Fruit fly (Drosophila melanogaster) whole organism, embryonic: ENCODE results near the gene CG34461.

ENCODE experiments used
- BtbVII ChIP-seq: fragments of 200-800 bp; sonication (Bioruptor generic); optimal IDR thresholded peaks from 3 replicates; lab custom pipeline; 2017; ENCODE audit warnings: missing biosample characterization, mild to moderate bottlenecking, missing genetic modification characterization
- CG10543 ChIP-seq: fragments of 200-800 bp; sonication (Bioruptor generic); optimal IDR thresholded peaks from 3 replicates; lab custom pipeline; 2017; ENCODE audit warnings: missing biosample characterization, mild to moderate bottlenecking, missing genetic modification characterization, moderate library complexity
- CG11723 ChIP-seq: fragments of 200-800 bp; sonication (Bioruptor generic); optimal IDR thresholded peaks from 2 replicates; lab custom pipeline; 2017; ENCODE audit warnings: missing biosample characterization, mild to moderate bottlenecking, missing genetic modification characterization
- CG1233 ChIP-seq: fragments of 200-800 bp; sonication (Bioruptor generic); optimal IDR thresholded peaks from 4 replicates; lab custom pipeline; 2018; ENCODE audit warnings: missing biosample characterization, mild to moderate bottlenecking, missing genetic modification characterization
- CG13894 ChIP-seq: fragments of 200-800 bp; sonication (Bioruptor generic); optimal IDR thresholded peaks from 3 replicates; lab custom pipeline; 2018; ENCODE audit warnings: missing biosample characterization, mild to moderate bottlenecking, missing genetic modification characterization, moderate library complexity
- CG14441 ChIP-seq: fragments of 200-800 bp; sonication (Bioruptor generic); IDR thresholded peaks from 2 replicates; pipeline ENCODE4 v1.3.6; 2022; ENCODE audit warnings: missing biosample characterization, missing genetic modification characterization
- CG16779 ChIP-seq: fragments of 200-800 bp; sonication (Bioruptor generic); IDR thresholded peaks from 2 replicates; pipeline ENCODE4 v1.3.6; 2022; ENCODE audit warnings: missing biosample characterization, missing genetic modification characterization
- CG16815 ChIP-seq: fragments of 200-800 bp; sonication (Bioruptor generic); optimal IDR thresholded peaks from 3 replicates; lab custom pipeline; 2017; ENCODE audit warnings: missing biosample characterization, mild to moderate bottlenecking, missing genetic modification characterization
- CG1792 ChIP-seq: fragments of 200-800 bp; sonication (Bioruptor generic); optimal IDR thresholded peaks from 2 replicates; lab custom pipeline; 2016; ENCODE audit warnings: missing biosample characterization, missing genetic modification characterization
- CG18011 ChIP-seq: fragments of 200-800 bp; sonication (Bioruptor generic); optimal IDR thresholded peaks from 2 replicates; lab custom pipeline; 2017; ENCODE audit warnings: missing biosample characterization, missing genetic modification characterization, mild to moderate bottlenecking, moderate library complexity, missing genotype
- CG2202 ChIP-seq: fragments of 200-800 bp; sonication (Bioruptor generic); optimal IDR thresholded peaks from 2 replicates; lab custom pipeline; 2018; ENCODE audit warnings: missing biosample characterization, mild to moderate bottlenecking, missing genetic modification characterization
- CG2712 ChIP-seq: fragments of 200-800 bp; optimal IDR thresholded peaks from 3 replicates; lab custom pipeline; 2019; ENCODE audit warnings: missing biosample characterization, mild to moderate bottlenecking, missing genetic modification characterization, moderate library complexity
- CG31224 ChIP-seq: fragments of 200-800 bp; sonication (Bioruptor generic); IDR thresholded peaks from 2 replicates; pipeline ENCODE4 v1.3.6; 2022; ENCODE audit warnings: missing biosample characterization, missing genetic modification characterization
- CG3163 ChIP-seq: fragments of 200-800 bp; sonication (Bioruptor generic); optimal IDR thresholded peaks from 3 replicates; lab custom pipeline; 2016; ENCODE audit warnings: missing biosample characterization, missing genetic modification characterization
- CG34224 ChIP-seq: fragments of 200-800 bp; sonication (Bioruptor generic); IDR thresholded peaks from 3 replicates; pipeline ENCODE4 v1.3.6; 2022; ENCODE audit warnings: missing biosample characterization, missing genetic modification characterization; ENCODE audit not compliant: partially characterized antibody
- CG4617 ChIP-seq: fragments of 200-800 bp; sonication (Bioruptor generic); optimal IDR thresholded peaks from 3 replicates; lab custom pipeline; 2016; ENCODE audit warnings: missing biosample characterization, missing genetic modification characterization, borderline replicate concordance
- CG6272 ChIP-seq: fragments of 200-800 bp; sonication (Bioruptor generic); IDR thresholded peaks from 2 replicates; pipeline ENCODE4 v1.3.6; 2022; ENCODE audit warnings: missing biosample characterization, missing genetic modification characterization
- CG7987 ChIP-seq: fragments of 200-800 bp; sonication (Bioruptor generic); optimal IDR thresholded peaks from 2 replicates; lab custom pipeline; 2018; ENCODE audit warnings: missing biosample characterization, mild to moderate bottlenecking, missing genetic modification characterization, moderate library complexity
- CG9437 ChIP-seq: fragments of 200-800 bp; sonication (Bioruptor generic); optimal IDR thresholded peaks from 2 replicates; lab custom pipeline; 2018; ENCODE audit warnings: missing biosample characterization, mild to moderate bottlenecking, missing genetic modification characterization
- Dfd ChIP-seq, 2 experiments: fragments of >200 bp; optimal IDR thresholded peaks; 2 replicates each; lab custom pipeline; 2017; ENCODE audit warnings: missing biosample characterization in 2 of 2, missing genetic modification characterization in 2 of 2
- HLH54F ChIP-seq: fragments of 200-800 bp; sonication (Bioruptor generic); optimal IDR thresholded peaks from 3 replicates; lab custom pipeline; 2016; ENCODE audit warnings: missing biosample characterization, missing genetic modification characterization
- Hand ChIP-seq: fragments of 200-800 bp; sonication (Bioruptor generic); optimal IDR thresholded peaks from 2 replicates; lab custom pipeline; 2017; ENCODE audit warnings: mild to moderate bottlenecking, missing biosample characterization, missing genetic modification reagents, missing genetic modification characterization
- Hsf ChIP-seq: fragments of 200-800 bp; sonication (Bioruptor generic); optimal IDR thresholded peaks from 3 replicates; lab custom pipeline; 2016; ENCODE audit warnings: missing biosample characterization, missing genetic modification characterization
- Kr ChIP-seq: fragments of 200-800 bp; sonication (Bioruptor generic); optimal IDR thresholded peaks from 2 replicates; lab custom pipeline; 2017; ENCODE audit warnings: missing biosample characterization, mild to moderate bottlenecking, missing genetic modification characterization
- NFAT ChIP-seq: fragments of 200-800 bp; sonication (Bioruptor generic); IDR thresholded peaks from 2 replicates; pipeline ENCODE4 v1.3.6; 2022; ENCODE audit warnings: missing biosample characterization, missing genetic modification characterization
- Nf-YC ChIP-seq: fragments of 200-800 bp; optimal IDR thresholded peaks from 3 replicates; lab custom pipeline; 2019; ENCODE audit warnings: missing biosample characterization, mild to moderate bottlenecking, missing genetic modification characterization, moderate library complexity
- Stat92E ChIP-seq, 3 experiments: fragments of >200 bp in 2 of 3; fragments of 200-800 bp in 1 of 3; sonication (Bioruptor generic) in 1 of 3; optimal IDR thresholded peaks; 2 replicates each; lab custom pipeline; 2017 to 2019; ENCODE audit warnings: missing biosample characterization in 3 of 3, missing genetic modification characterization in 3 of 3, mild to moderate bottlenecking in 1 of 3, moderate library complexity in 1 of 3
- Xbp1 ChIP-seq: fragments of 200-800 bp; sonication (Bioruptor generic); optimal IDR thresholded peaks from 3 replicates; lab custom pipeline; 2016; ENCODE audit warnings: missing biosample characterization, mild to moderate bottlenecking, missing genetic modification characterization
- bcd ChIP-seq: fragments of 200-800 bp; sonication (Bioruptor generic); optimal IDR thresholded peaks from 2 replicates; lab custom pipeline; 2017; ENCODE audit warnings: missing biosample characterization, mild to moderate bottlenecking, missing genetic modification characterization
- bsh ChIP-seq, 2 experiments: fragments of 200-800 bp; sonication (Bioruptor generic); optimal IDR thresholded peaks; 2 replicates each; lab custom pipeline; 2017 to 2018; ENCODE audit warnings: mild to moderate bottlenecking in 2 of 2, missing biosample characterization in 2 of 2, missing genetic modification characterization in 2 of 2, moderate library complexity in 1 of 2
- cas ChIP-seq: fragments of 200-800 bp; sonication (Bioruptor generic); IDR thresholded peaks from 2 replicates; pipeline ENCODE4 v1.3.6; 2022; ENCODE audit warnings: missing biosample characterization, missing genetic modification characterization
- crc ChIP-seq: fragments of 200-800 bp; sonication (Bioruptor generic); optimal IDR thresholded peaks from 2 replicates; lab custom pipeline; 2016; ENCODE audit warnings: missing biosample characterization, missing genetic modification characterization
- dm ChIP-seq: fragments of 200-800 bp; sonication (Bioruptor generic); optimal IDR thresholded peaks from 3 replicates; lab custom pipeline; 2016; ENCODE audit warnings: missing biosample characterization, missing genetic modification characterization
- eyg ChIP-seq: fragments of 200-800 bp; sonication (Bioruptor generic); optimal IDR thresholded peaks from 3 replicates; lab custom pipeline; 2016; ENCODE audit warnings: missing biosample characterization, missing genetic modification characterization
- ftz-f1 ChIP-seq: fragments of 200-800 bp; sonication (Bioruptor generic); optimal IDR thresholded peaks from 2 replicates; lab custom pipeline; 2016; ENCODE audit warnings: missing biosample characterization, missing genetic modification characterization
- gce ChIP-seq: fragments of 200-800 bp; sonication (Bioruptor generic); IDR thresholded peaks from 3 replicates; pipeline ENCODE4 v1.3.6; 2022; ENCODE audit warnings: missing biosample characterization, missing genetic modification characterization
- lola ChIP-seq, 3 experiments: fragments of >200 bp in 2 of 3; fragments of 200-800 bp in 1 of 3; sonication (Bioruptor generic) in 1 of 3; optimal IDR thresholded peaks; 2 replicates each; lab custom pipeline; 2017 to 2019; ENCODE audit warnings: missing biosample characterization in 3 of 3, missing genetic modification characterization in 3 of 3, mild to moderate bottlenecking in 1 of 3, moderate library complexity in 1 of 3
- mld ChIP-seq: fragments of 200-800 bp; sonication (Bioruptor generic); IDR thresholded peaks from 3 replicates; pipeline ENCODE4 v1.3.6; 2022; ENCODE audit warnings: missing biosample characterization, missing genetic modification characterization; ENCODE audit not compliant: partially characterized antibody
- nerfin-2 ChIP-seq: fragments of 200-800 bp; sonication (Bioruptor generic); IDR thresholded peaks from 2 replicates; pipeline ENCODE4 v1.3.6; 2022; ENCODE audit warnings: missing biosample characterization, missing genetic modification characterization; ENCODE audit not compliant: partially characterized antibody
- pnt ChIP-seq: fragments of 200-800 bp; sonication (Bioruptor generic); optimal IDR thresholded peaks from 3 replicates; lab custom pipeline; 2016; ENCODE audit warnings: missing biosample characterization, missing genetic modification characterization
- rib ChIP-seq: fragments of 200-800 bp; sonication (Bioruptor generic); IDR thresholded peaks from 2 replicates; pipeline ENCODE4 v1.3.6; 2022; ENCODE audit warnings: missing biosample characterization, missing genetic modification characterization
- scrt ChIP-seq: fragments of 200-800 bp; sonication (Bioruptor generic); optimal IDR thresholded peaks from 2 replicates; lab custom pipeline; 2018; ENCODE audit warnings: missing biosample characterization, mild to moderate bottlenecking, missing genetic modification characterization, moderate library complexity
- so ChIP-seq: fragments of 200-800 bp; sonication (Bioruptor generic); IDR thresholded peaks from 3 replicates; pipeline ENCODE4 v1.3.6; 2022; ENCODE audit warnings: missing biosample characterization, missing genetic modification characterization
- vvl ChIP-seq: fragments of 200-800 bp; sonication (Bioruptor generic); IDR thresholded peaks from 2 replicates; pipeline ENCODE4 v1.3.6; 2022; ENCODE audit warnings: missing biosample characterization, missing genetic modification characterization
- wdn ChIP-seq: fragments of 200-800 bp; sonication (Bioruptor generic); IDR thresholded peaks from 2 replicates; pipeline ENCODE4 v1.3.6; 2022; ENCODE audit warnings: missing biosample characterization, missing genetic modification characterization
- wek ChIP-seq: fragments of 200-800 bp; sonication (Bioruptor generic); optimal IDR thresholded peaks from 3 replicates; lab custom pipeline; 2018; ENCODE audit warnings: missing biosample characterization, mild to moderate bottlenecking, missing genetic modification characterization, moderate library complexity
- yki ChIP-seq: fragments of >200 bp; optimal IDR thresholded peaks from 3 replicates; lab custom pipeline; 2018
- zfh1 ChIP-seq: fragments of 200-800 bp; sonication (Bioruptor generic); IDR thresholded peaks from 3 replicates; pipeline ENCODE4 v1.3.6; 2022; ENCODE audit warnings: missing biosample characterization, missing genetic modification characterization

The CG34461 gene

dm6 chr3L:8289336-8290258 is 36.1 kb upstream of the CG34461 start, which contains the start of gene cert (continued):
- TF ChIP-seq CG18011 (GFP tag; lab: Kevin White, UChicago) (no peak), CG2712 (tag; lab: Kevin White, UChicago) (peak; percentile 17), CG14441 (no peak), mld (GFP tag; lab: Robert Waterston, UW) (peak; percentile 83; the same call in 2 of the 3 replicates), Dfd (GFP tag; optimal IDR thresholded peaks at IDR 0.05; lab: Kevin White, UChicago) (no peak), bsh (GFP tag; optimal IDR thresholded peaks at IDR 0.05; lab: Kevin White, UChicago) (no peak), gce (GFP tag; lab: Robert Waterston, UW) (no peak), cas (GFP tag; lab: Robert Waterston, UW) (no peak), zfh1 (GFP tag; lab: Robert Waterston, UW) (no peak), CG1792 (no peak), Nf-YC (no peak), yki (lab: Kevin White, UChicago) (no peak), CG9437 (GFP tag; lab: Kevin White, UChicago) (no peak), rib (GFP tag; lab: Robert Waterston, UW) (no peak), CG1233 (no peak), Hsf (GFP tag; lab: Kevin White, UChicago) (peak; percentile 34), ftz-f1 (GFP tag; lab: Kevin White, UChicago) (no peak), CG10543 (GFP tag; lab: Kevin White, UChicago) (peak; percentile 36), CG31224 (GFP tag; lab: Robert Waterston, UW) (no peak), eyg (no peak), dm (no peak), CG7987 (GFP tag; lab: Kevin White, UChicago) (no peak), scrt (GFP tag; lab: Kevin White, UChicago) (peak; percentile 26), nerfin-2 (GFP tag; lab: Robert Waterston, UW) (peak; percentile 86), CG13894 (no peak), CG4617 (GFP tag; lab: Kevin White, UChicago) (peak; percentile 37), crc (GFP tag; lab: Kevin White, UChicago) (no peak), so (GFP tag; lab: Robert Waterston, UW) (no peak), CG16815 (GFP tag; lab: Kevin White, UChicago) (no peak), Xbp1 (GFP tag; lab: Kevin White, UChicago) (peak; percentile 18), CG11723 (GFP tag; lab: Kevin White, UChicago) (no peak), CG6272 (0 out of 2 replicates have a peak, but pooled peaks have one; percentile 5), vvl (GFP tag; lab: Robert Waterston, UW) (0 out of 2 replicates have a peak, but pooled peaks have one; percentile 29), wdn (no peak), NFAT (GFP tag; lab: Robert Waterston, UW) (no peak), bcd (GFP tag; lab: Kevin White, UChicago) (peak; percentile 18), HLH54F (GFP tag; lab: Kevin White, UChicago) (no peak), Hand (GFP tag; lab: Kevin White, UChicago) (peak; percentile 18), lola (GFP tag; optimal IDR thresholded peaks at IDR 0.05; lab: Kevin White, UChicago) (peak in 1 of 3 experiments; percentile 15), wek (GFP tag; lab: Kevin White, UChicago) (no peak), pnt (GFP tag; lab: Kevin White, UChicago) (no peak), CG3163 (GFP tag; lab: Kevin White, UChicago) (peak; percentile 3), CG16779 (GFP tag; lab: Robert Waterston, UW) (no peak), BtbVII (GFP tag; lab: Kevin White, UChicago) (no peak), Kr (no peak), CG2202 (tag; lab: Kevin White, UChicago) (no peak), CG34224 (GFP tag; lab: Robert Waterston, UW) (peak; percentile 73), Stat92E (GFP tag; optimal IDR thresholded peaks at IDR 0.05; lab: Kevin White, UChicago) (no peak)
